Worm (Caenorhabditis elegans) whole organism, L4 larva: ENCODE results near the gene daf-42.

Experiments used
- F44E2.7 ChIP-seq: fragments of 200-800 bp; sonication (Bioruptor generic); IDR thresholded peaks from 2 replicates; pipeline ENCODE4 v2.1.2; 2022; ENCODE audit warnings: missing genetic modification characterization, missing compliant biosample characterization
- ceh-28 ChIP-seq: fragments of 150-350 bp; optimal IDR thresholded peaks from 2 replicates; lab custom pipeline; 2014; ENCODE audit warnings: missing biosample characterization, missing genetic modification reagents, missing genetic modification characterization
- ceh-82 ChIP-seq: sonication (generic microtip); optimal IDR thresholded peaks from 2 replicates; lab custom pipeline; 2017; ENCODE audit warnings: missing biosample characterization, missing genetic modification characterization
- fkh-10 ChIP-seq: fragments of 150-350 bp; optimal IDR thresholded peaks from 2 replicates; lab custom pipeline; 2014; ENCODE audit warnings: missing biosample characterization, missing genetic modification reagents, missing genetic modification characterization
- gei-8 ChIP-seq: fragments of 200-800 bp; sonication (Bioruptor generic); optimal IDR thresholded peaks from 2 replicates; lab custom pipeline; 2018; ENCODE audit warnings: mild to moderate bottlenecking, missing genetic modification characterization, missing compliant biosample characterization
- hlh-11 ChIP-seq: fragments of 200-800 bp; sonication (Bioruptor generic); optimal IDR thresholded peaks from 2 replicates; lab custom pipeline; 2018; ENCODE audit warnings: mild to moderate bottlenecking, missing genetic modification characterization, missing compliant biosample characterization
- nhr-25 ChIP-seq: sonication (generic microtip); optimal IDR thresholded peaks from 2 replicates; lab custom pipeline; 2017; ENCODE audit warnings: missing genetic modification characterization, mild to moderate bottlenecking, missing compliant biosample characterization, antibody characterized with exemption, moderate library complexity, borderline replicate concordance; ENCODE audit not compliant: insufficient read depth
- nhr-48 ChIP-seq: sonication (generic microtip); optimal IDR thresholded peaks from 2 replicates; lab custom pipeline; 2016; ENCODE audit warnings: mild to moderate bottlenecking, missing genetic modification characterization, missing compliant biosample characterization

ce11 chrIV:7326613-7327149, 20.0 kb downstream of the daf-42 start, which contains the start of gene ifo-1:
- TF ChIP-seq F44E2.7 (GFP tag; lab: Robert Waterston, UW) (no peak), nhr-25 (tag; lab: Kevin White, UChicago) (no peak), nhr-48 (no peak), ceh-82 (tag; lab: Kevin White, UChicago) (no peak), hlh-11 (tag; lab: Kevin White, UChicago) (peak; percentile 67), fkh-10 (GFP tag; lab: Kevin White, UChicago) (no peak), gei-8 (GFP tag; lab: Kevin White, UChicago) (no peak), ceh-28 (tag; lab: Kevin White, UChicago) (no peak)
